Worm (Caenorhabditis elegans): ENCODE measurements around the gene ZK455.5.

Gene ZK455.5

ce11 chrX:11287617-11288016 lies 39.1 kb downstream of the ZK455.5 start, which contains the start of gene F38B2.4 (continued):
- TF ChIP-seq nhr-19 (GFP tag; conservative IDR thresholded peaks at IDR 0.05), result no peak
- TF ChIP-seq nhr-28 (tag; optimal IDR thresholded peaks at IDR 0.05), result no peak

ce11 chrX:11286246-11286645 lies 40.5 kb downstream of the ZK455.5 start, which contains the start of gene F38B2.3:
Gene F38B2.3, minus strand, starts transcription at chrX:11286346.
- no peak for TF ChIP-seq nhr-85 (tag)
- TF ChIP-seq nhr-12 (tag; optimal IDR thresholded peaks at IDR 0.05), result no peak
- no peak for TF ChIP-seq ceh-63 (GFP tag; optimal IDR thresholded peaks at IDR 0.05)
- no peak for TF ChIP-seq ama-1 (optimal IDR thresholded peaks at IDR 0.05)
- TF ChIP-seq F16B12.6 (tag; optimal IDR thresholded peaks at IDR 0.05), result no peak
- TF ChIP-seq grh-1 (GFP tag; IDR thresholded peaks at IDR 0.05), result no peak
- no peak for TF ChIP-seq ceh-90 (tag; optimal IDR thresholded peaks at IDR 0.05)
- TF ChIP-seq lin-35 (GFP tag; optimal IDR thresholded peaks at IDR 0.05), result no peak
- no peak for TF ChIP-seq nhr-237 (tag; optimal IDR thresholded peaks at IDR 0.05)

ce11 chrX:11281148-11281547 lies 45.6 kb downstream of the ZK455.5 start, which contains the start of gene F38B2.6:
Gene F38B2.6, minus strand, starts transcription at chrX:11281248.
- TF ChIP-seq hlh-4 (tag; optimal IDR thresholded peaks at IDR 0.05), result no peak
- TF ChIP-seq ceh-63 (GFP tag; optimal IDR thresholded peaks at IDR 0.05), result no peak
- TF ChIP-seq snpc-4 (tag; optimal IDR thresholded peaks at IDR 0.05), result no peak
- no peak for TF ChIP-seq sup-37 (GFP tag; optimal IDR thresholded peaks at IDR 0.05)

ce11 chrX:11279276-11279675 lies 47.5 kb downstream of the ZK455.5 start, which contains the start of gene F38B2.2:
Gene F38B2.2, minus strand, starts transcription at chrX:11279376.
- TF ChIP-seq ceh-8 (GFP tag; optimal IDR thresholded peaks at IDR 0.05) (peak; percentile 47), pax-3 (tag; optimal IDR thresholded peaks at IDR 0.05) (no peak)

All from whole organism, L1 larva.